Worm (Caenorhabditis elegans) whole organism, young adult: ENCODE measurements around the gene T09E8.4.

Experiments
- C17E4.6 ChIP-seq: fragments of 200-800 bp; sonication (Bioruptor generic); IDR thresholded peaks from 2 replicates; pipeline ENCODE4 v1.3.6; 2022; ENCODE audit warnings: missing genetic modification reagents, missing genetic modification characterization, missing compliant biosample characterization
- attf-5 ChIP-seq: fragments of 200-800 bp; sonication (Bioruptor generic); optimal IDR thresholded peaks from 2 replicates; lab custom pipeline; 2018; ENCODE audit warnings: mild to moderate bottlenecking, missing genetic modification characterization, missing compliant biosample characterization
- ceh-40 ChIP-seq: fragments of 200-800 bp; sonication (Bioruptor generic); IDR thresholded peaks from 2 replicates; pipeline ENCODE4 v1.3.6; 2022; ENCODE audit warnings: missing genetic modification characterization, missing compliant biosample characterization
- mes-4 ChIP-seq: sonication (generic microtip); optimal IDR thresholded peaks from 2 replicates; lab custom pipeline; 2016; ENCODE audit warnings: missing genotype, missing genetic modification characterization, missing compliant biosample characterization
- rcor-1 ChIP-seq: fragments of 200-800 bp; sonication (Bioruptor generic); IDR thresholded peaks from 2 replicates; pipeline ENCODE4 v1.3.6; 2022; ENCODE audit warnings: missing genetic modification reagents, missing genetic modification characterization, missing compliant biosample characterization
- snpc-1.3 ChIP-seq: sonication (generic microtip); optimal IDR thresholded peaks from 2 replicates; lab custom pipeline; 2017; ENCODE audit warnings: missing genetic modification characterization, mild to moderate bottlenecking, missing compliant biosample characterization, antibody characterized with exemption, moderate library complexity, missing genotype, missing genetic modification reagents; ENCODE audit not compliant: insufficient read depth

DNA sequence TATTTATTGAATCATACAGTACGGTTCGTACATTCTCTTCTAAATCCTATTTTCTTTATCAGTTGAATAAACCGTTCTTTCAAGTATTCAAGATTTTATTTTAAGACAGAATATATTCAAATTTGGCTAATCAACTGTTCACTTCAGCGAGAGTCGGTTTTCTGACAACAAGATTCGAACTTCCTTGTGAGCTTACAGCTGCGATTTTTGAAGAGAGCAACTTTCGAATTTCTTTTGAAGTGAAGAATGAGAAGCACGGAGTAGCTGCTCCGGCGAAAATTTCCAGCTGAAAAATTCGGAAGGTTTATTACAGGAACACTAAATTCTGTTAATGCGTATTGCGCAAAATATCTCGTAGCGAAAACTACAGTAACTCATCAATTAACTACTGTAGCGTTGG is 2.6 kb downstream of the T09E8.4 start:
- TF ChIP-seq attf-5 (GFP tag; lab: Kevin White, UChicago) (no peak), mes-4 (no peak), ceh-40 (GFP tag; lab: Robert Waterston, UW) (no peak), rcor-1 (GFP tag; lab: Robert Waterston, UW) (no peak), snpc-1.3 (tag; lab: Kevin White, UChicago) (no peak), C17E4.6 (GFP tag; lab: Robert Waterston, UW) (no peak)
